Worm (Caenorhabditis elegans) whole organism, mixed stage, embryonic: ENCODE results near the gene rrsr-1.

Experiments
- M03D4.4 ChIP-seq: sonication (generic microtip); optimal IDR thresholded peaks from 2 replicates; lab custom pipeline; 2017; ENCODE audit warnings: mild to moderate bottlenecking, missing genetic modification characterization, missing compliant biosample characterization
- elt-1 ChIP-seq: sonication (generic microtip); optimal IDR thresholded peaks from 2 replicates; lab custom pipeline; 2017; ENCODE audit warnings: missing genetic modification characterization, mild to moderate bottlenecking, missing compliant biosample characterization, antibody characterized with exemption, moderate library complexity, borderline replicate concordance; ENCODE audit not compliant: insufficient read depth
- elt-3 ChIP-seq: fragments of 150-350 bp; optimal IDR thresholded peaks from 2 replicates; lab custom pipeline; 2014; ENCODE audit warnings: missing biosample characterization, missing genetic modification characterization
- lin-13 ChIP-seq: fragments of 150-350 bp; optimal IDR thresholded peaks from 2 replicates; lab custom pipeline; 2014; ENCODE audit warnings: missing biosample characterization, missing genetic modification characterization
- lsy-2 ChIP-seq: fragments of 150-350 bp; optimal IDR thresholded peaks from 2 replicates; lab custom pipeline; 2014; ENCODE audit warnings: missing biosample characterization, missing genetic modification characterization
- nhr-12 ChIP-seq: fragments of 150-350 bp; optimal IDR thresholded peaks from 2 replicates; lab custom pipeline; 2014; ENCODE audit warnings: missing biosample characterization, missing genetic modification characterization
- nhr-237 ChIP-seq: fragments of 150-350 bp; optimal IDR thresholded peaks from 2 replicates; lab custom pipeline; 2014; ENCODE audit warnings: missing biosample characterization, missing genetic modification characterization
- nhr-76 ChIP-seq: sonication (generic microtip); optimal IDR thresholded peaks from 2 replicates; lab custom pipeline; 2017; ENCODE audit warnings: missing biosample characterization, missing genetic modification characterization
- pha-4 ChIP-seq: fragments of 150-350 bp; optimal IDR thresholded peaks from 2 replicates; lab custom pipeline; 2018; ENCODE audit warnings: missing biosample characterization, missing genetic modification reagents, missing genetic modification characterization
- snpc-4 ChIP-seq: fragments of 150-350 bp; optimal IDR thresholded peaks from 2 replicates; lab custom pipeline; 2014; ENCODE audit warnings: missing biosample characterization, missing genetic modification characterization
- unc-39 ChIP-seq: fragments of 150-350 bp; optimal IDR thresholded peaks from 2 replicates; lab custom pipeline; 2014; ENCODE audit warnings: missing biosample characterization, missing genetic modification characterization
- unc-62 ChIP-seq: fragments of 150-350 bp; optimal IDR thresholded peaks from 2 replicates; lab custom pipeline; 2014; ENCODE audit warnings: missing biosample characterization, missing genetic modification reagents, missing genetic modification characterization
- zip-8 ChIP-seq: fragments of 150-350 bp; optimal IDR thresholded peaks from 2 replicates; lab custom pipeline; 2014; ENCODE audit warnings: missing biosample characterization, missing genetic modification characterization

- TF ChIP-seq pha-4 (tag; lab: Kevin White, UChicago) (no peak), M03D4.4 (tag; lab: Kevin White, UChicago) (no peak), elt-3 (tag; lab: Kevin White, UChicago) (no peak), nhr-76 (no peak), lsy-2 (tag; lab: Kevin White, UChicago) (no peak), snpc-4 (tag; lab: Kevin White, UChicago) (no peak), unc-39 (no peak), nhr-237 (tag; lab: Kevin White, UChicago) (no peak), zip-8 (tag; lab: Kevin White, UChicago) (no peak), unc-62 (GFP tag; lab: Kevin White, UChicago) (no peak), elt-1 (tag; lab: Kevin White, UChicago) (no peak), nhr-12 (tag; lab: Kevin White, UChicago) (no peak), lin-13 (no peak)
Measured at ce11 chrV:14414032-14414431, 10.8 kb downstream of the rrsr-1 start.
